Fruit fly (Drosophila melanogaster) whole organism, prepupa: ENCODE results near the gene Cyp310a1.
A peak's percentile ranks its signal among the peaks of the same experiment; 100 is the strongest.

ENCODE experiments used
- Blimp-1 ChIP-seq: fragments of 200-800 bp; sonication (Bioruptor generic); optimal IDR thresholded peaks from 3 replicates; lab custom pipeline; 2017; ENCODE audit warnings: missing biosample characterization, missing genetic modification characterization, mild to moderate bottlenecking, moderate library complexity, missing genetic modification reagents
- CG10631 ChIP-seq: fragments of 200-800 bp; sonication (Bioruptor generic); optimal IDR thresholded peaks from 2 replicates; lab custom pipeline; 2016; ENCODE audit warnings: missing biosample characterization, missing genetic modification characterization
- CG10669 ChIP-seq: fragments of 200-800 bp; sonication (Bioruptor generic); optimal IDR thresholded peaks from 3 replicates; lab custom pipeline; 2018; ENCODE audit warnings: missing biosample characterization, mild to moderate bottlenecking, missing genetic modification characterization, moderate library complexity
- CG11294 ChIP-seq: fragments of 200-800 bp; sonication (Bioruptor generic); IDR thresholded peaks from 2 replicates; pipeline ENCODE4 v1.3.6; 2022; ENCODE audit warnings: missing biosample characterization, missing genetic modification characterization
- CG11762 ChIP-seq: fragments of 200-800 bp; sonication (Bioruptor generic); optimal IDR thresholded peaks from 3 replicates; lab custom pipeline; 2016; ENCODE audit warnings: missing biosample characterization, missing genetic modification characterization; ENCODE audit not compliant: insufficient read depth
- CG11902 ChIP-seq: fragments of 200-800 bp; sonication (Bioruptor generic); optimal IDR thresholded peaks from 3 replicates; lab custom pipeline; 2016; ENCODE audit warnings: missing biosample characterization, missing genetic modification characterization
- CG1621 ChIP-seq: fragments of 200-800 bp; sonication (Bioruptor generic); optimal IDR thresholded peaks from 3 replicates; lab custom pipeline; 2018; ENCODE audit warnings: missing biosample characterization, mild to moderate bottlenecking, missing genetic modification characterization
- CG16779 ChIP-seq: fragments of 200-800 bp; sonication (Bioruptor generic); optimal IDR thresholded peaks from 3 replicates; lab custom pipeline; 2017; ENCODE audit warnings: missing biosample characterization, mild to moderate bottlenecking, missing genetic modification characterization
- CG31627 ChIP-seq: fragments of 200-800 bp; sonication (Bioruptor generic); optimal IDR thresholded peaks from 3 replicates; lab custom pipeline; 2016; ENCODE audit warnings: missing biosample characterization, missing genetic modification characterization
- CG32006 ChIP-seq: fragments of 200-800 bp; sonication (Bioruptor generic); optimal IDR thresholded peaks from 3 replicates; lab custom pipeline; 2017; ENCODE audit warnings: missing biosample characterization, mild to moderate bottlenecking, missing genetic modification characterization
- CG34406 ChIP-seq: fragments of 200-800 bp; sonication (Bioruptor generic); optimal IDR thresholded peaks from 3 replicates; lab custom pipeline; 2016; ENCODE audit warnings: missing biosample characterization, missing genetic modification characterization
- CG3919 ChIP-seq: fragments of 200-800 bp; sonication (Bioruptor generic); optimal IDR thresholded peaks from 3 replicates; lab custom pipeline; 2016; ENCODE audit warnings: missing biosample characterization, missing genetic modification characterization
- CG4318 ChIP-seq: fragments of 200-800 bp; sonication (Bioruptor generic); optimal IDR thresholded peaks from 3 replicates; lab custom pipeline; 2017; ENCODE audit warnings: missing biosample characterization, mild to moderate bottlenecking, missing genetic modification characterization
- CG6163 ChIP-seq: fragments of 200-800 bp; sonication (Bioruptor generic); IDR thresholded peaks from 3 replicates; pipeline ENCODE4 v1.3.6; 2022; ENCODE audit warnings: missing biosample characterization, missing genetic modification characterization
- CG6276 ChIP-seq: fragments of 200-800 bp; sonication (Bioruptor generic); optimal IDR thresholded peaks from 2 replicates; lab custom pipeline; 2017; ENCODE audit warnings: missing biosample characterization, mild to moderate bottlenecking, missing genetic modification characterization
- CG6792 ChIP-seq: fragments of 200-800 bp; sonication (Bioruptor generic); optimal IDR thresholded peaks from 3 replicates; lab custom pipeline; 2016; ENCODE audit warnings: missing biosample characterization, missing genetic modification characterization
- CG6808 ChIP-seq: fragments of 200-800 bp; sonication (Bioruptor generic); optimal IDR thresholded peaks from 3 replicates; lab custom pipeline; 2017; ENCODE audit warnings: missing biosample characterization, missing genetic modification characterization, mild to moderate bottlenecking, moderate library complexity, missing genetic modification reagents
- CG7368 ChIP-seq: fragments of 200-800 bp; sonication (Bioruptor generic); optimal IDR thresholded peaks from 3 replicates; lab custom pipeline; 2016; ENCODE audit warnings: missing biosample characterization, missing genetic modification characterization
- CG8119 ChIP-seq: fragments of 200-800 bp; sonication (Bioruptor generic); IDR thresholded peaks from 3 replicates; pipeline ENCODE4 v1.3.6; 2022; ENCODE audit warnings: missing biosample characterization, missing genetic modification characterization
- CG8632 ChIP-seq: fragments of 200-800 bp; sonication (Bioruptor generic); optimal IDR thresholded peaks from 3 replicates; lab custom pipeline; 2016; ENCODE audit warnings: missing biosample characterization, missing genetic modification characterization
- CG9139 ChIP-seq: fragments of 200-800 bp; sonication (Bioruptor generic); optimal IDR thresholded peaks from 3 replicates; lab custom pipeline; 2017; ENCODE audit warnings: missing biosample characterization, mild to moderate bottlenecking, missing genetic modification characterization
- Eip78C ChIP-seq: fragments of 200-800 bp; sonication (Bioruptor generic); peaks from one replicate; lab custom pipeline; 2016; ENCODE audit warnings: missing biosample characterization, missing genetic modification characterization
- Eip93F ChIP-seq: fragments of 200-800 bp; sonication (Bioruptor generic); optimal IDR thresholded peaks from 2 replicates; lab custom pipeline; 2016; ENCODE audit warnings: missing biosample characterization, mild to moderate bottlenecking, missing genetic modification characterization
- Ets21C ChIP-seq: fragments of 200-800 bp; sonication (Bioruptor generic); optimal IDR thresholded peaks from 3 replicates; lab custom pipeline; 2016; ENCODE audit warnings: missing biosample characterization, missing genetic modification characterization
- Ets96B ChIP-seq: fragments of 200-800 bp; optimal IDR thresholded peaks from 2 replicates; lab custom pipeline; 2019; ENCODE audit warnings: missing biosample characterization, mild to moderate bottlenecking, missing genetic modification characterization, moderate library complexity
- Gug ChIP-seq: fragments of 200-800 bp; sonication (Bioruptor generic); IDR thresholded peaks from 2 replicates; pipeline ENCODE4 v1.3.6; 2022; ENCODE audit warnings: missing biosample characterization, missing genetic modification characterization
- Hr38 ChIP-seq: sonication (Bioruptor generic); optimal IDR thresholded peaks from 2 replicates; lab custom pipeline; 2016; ENCODE audit warnings: missing biosample characterization, missing genetic modification characterization
- Hr39 ChIP-seq: fragments of 200-800 bp; sonication (Bioruptor generic); optimal IDR thresholded peaks from 2 replicates; lab custom pipeline; 2016; ENCODE audit warnings: missing biosample characterization, missing genetic modification characterization
- Hr4 ChIP-seq: fragments of 200-800 bp; sonication (Bioruptor generic); optimal IDR thresholded peaks from 3 replicates; lab custom pipeline; 2016; ENCODE audit warnings: missing biosample characterization, missing genetic modification characterization
- Lpt ChIP-seq: fragments of 200-800 bp; sonication (Bioruptor generic); optimal IDR thresholded peaks from 3 replicates; lab custom pipeline; 2016; ENCODE audit warnings: missing biosample characterization, missing genetic modification characterization
- Met ChIP-seq: fragments of 200-800 bp; sonication (Bioruptor generic); optimal IDR thresholded peaks from 3 replicates; lab custom pipeline; 2016; ENCODE audit warnings: missing biosample characterization, missing genetic modification characterization
- OdsH ChIP-seq: fragments of 200-800 bp; sonication (Bioruptor generic); optimal IDR thresholded peaks from 3 replicates; lab custom pipeline; 2016; ENCODE audit warnings: missing biosample characterization, missing genetic modification characterization
- Sox14 ChIP-seq: fragments of 200-800 bp; sonication (Bioruptor generic); optimal IDR thresholded peaks from 3 replicates; lab custom pipeline; 2016; ENCODE audit warnings: missing biosample characterization, missing genetic modification characterization
- Sox15 ChIP-seq: fragments of 200-800 bp; sonication (Bioruptor generic); optimal IDR thresholded peaks from 3 replicates; lab custom pipeline; 2016; ENCODE audit warnings: missing biosample characterization, missing genetic modification characterization
- achi ChIP-seq: fragments of 200-800 bp; sonication (Bioruptor generic); optimal IDR thresholded peaks from 3 replicates; lab custom pipeline; 2016; ENCODE audit warnings: missing biosample characterization, missing genetic modification characterization
- acj6 ChIP-seq: fragments of 200-800 bp; sonication (Bioruptor generic); optimal IDR thresholded peaks from 3 replicates; lab custom pipeline; 2016; ENCODE audit warnings: missing biosample characterization, missing genetic modification characterization
- cyc ChIP-seq: fragments of 200-800 bp; sonication (Bioruptor generic); optimal IDR thresholded peaks from 3 replicates; lab custom pipeline; 2016; ENCODE audit warnings: missing biosample characterization, missing genetic modification characterization
- dac ChIP-seq: fragments of 200-800 bp; sonication (Bioruptor generic); optimal IDR thresholded peaks from 2 replicates; lab custom pipeline; 2017; ENCODE audit warnings: missing biosample characterization, mild to moderate bottlenecking, missing genetic modification characterization
- dsx ChIP-seq: fragments of 200-800 bp; optimal IDR thresholded peaks from 3 replicates; lab custom pipeline; 2019; ENCODE audit warnings: missing biosample characterization, mild to moderate bottlenecking, missing genetic modification characterization, moderate library complexity; ENCODE audit not compliant: poor library complexity, severe bottlenecking
- eg ChIP-seq: fragments of 200-800 bp; sonication (Bioruptor generic); IDR thresholded peaks from 3 replicates; pipeline ENCODE4 v1.3.6; 2022; ENCODE audit warnings: missing biosample characterization, missing genetic modification characterization
- esn ChIP-seq: fragments of 200-800 bp; sonication (Bioruptor generic); optimal IDR thresholded peaks from 2 replicates; lab custom pipeline; 2016; ENCODE audit warnings: missing biosample characterization, mild to moderate bottlenecking, missing genetic modification characterization, moderate library complexity
- fd59A ChIP-seq: fragments of 200-800 bp; sonication (Bioruptor generic); optimal IDR thresholded peaks from 2 replicates; lab custom pipeline; 2017; ENCODE audit warnings: missing biosample characterization, mild to moderate bottlenecking, missing genetic modification characterization, missing genetic modification reagents
- fkh ChIP-seq: fragments of 200-800 bp; sonication (Bioruptor generic); optimal IDR thresholded peaks from 3 replicates; lab custom pipeline; 2017; ENCODE audit warnings: missing biosample characterization, mild to moderate bottlenecking, missing genetic modification characterization, moderate library complexity
- pdm3 ChIP-seq: fragments of 200-800 bp; sonication (Bioruptor generic); optimal IDR thresholded peaks from 3 replicates; lab custom pipeline; 2016; ENCODE audit warnings: missing biosample characterization, missing genetic modification characterization
- salr ChIP-seq, 2 experiments: fragments of 200-800 bp; sonication (Bioruptor generic); optimal IDR thresholded peaks; 3 replicates each; lab custom pipeline; 2016 to 2018; ENCODE audit warnings: missing biosample characterization in 2 of 2, missing genetic modification characterization in 2 of 2, mild to moderate bottlenecking in 1 of 2
- svp ChIP-seq: fragments of 200-800 bp; sonication (Bioruptor generic); peaks from one replicate; lab custom pipeline; 2016; ENCODE audit warnings: missing biosample characterization, missing genetic modification characterization

Gene Cyp310a1

dm6 chr2L:18694724-18695105 lies 41.9 kb upstream of the Cyp310a1 start (continued):
- TF ChIP-seq salr (GFP tag; optimal IDR thresholded peaks at IDR 0.05; lab: Kevin White, UChicago) (peak in 1 of 2 experiments; percentile 28), CG34406 (GFP tag; lab: Kevin White, UChicago) (peak; percentile 35), dsx (GFP tag; lab: Kevin White, UChicago) (no peak), eg (GFP tag; lab: Robert Waterston, UW) (peak; percentile 64; the same call in 2 of the 3 replicates), CG4318 (GFP tag; lab: Kevin White, UChicago) (peak; percentile 24), CG11762 (GFP tag; lab: Kevin White, UChicago) (peak; percentile 9), achi (GFP tag; lab: Kevin White, UChicago) (peak; percentile 48), pdm3 (GFP tag; lab: Kevin White, UChicago) (peak; percentile 63), esn (peak; percentile 54), fkh (GFP tag; lab: Kevin White, UChicago) (no peak), Sox15 (GFP tag; lab: Kevin White, UChicago) (no peak), CG9139 (no peak), CG10669 (GFP tag; lab: Kevin White, UChicago) (peak; percentile 27), CG8119 (GFP tag; lab: Robert Waterston, UW) (peak; percentile 77)

- TF ChIP-seq CG16779 (no peak), Sox14 (GFP tag; lab: Kevin White, UChicago) (peak; percentile 53), eg (GFP tag; lab: Robert Waterston, UW) (peak; percentile 71), Lpt (GFP tag; lab: Kevin White, UChicago) (no peak), Gug (GFP tag; lab: Robert Waterston, UW) (no peak), CG31627 (GFP tag; lab: Kevin White, UChicago) (peak; percentile 68), CG10631 (GFP tag; lab: Kevin White, UChicago) (peak; percentile 37), Eip93F (GFP tag; lab: Kevin White, UChicago) (no peak), CG6792 (GFP tag; lab: Kevin White, UChicago) (peak; percentile 56), svp (GFP tag; lab: Kevin White, UChicago) (peak; percentile 22), CG6808 (GFP tag; lab: Kevin White, UChicago) (no peak), CG4318 (GFP tag; lab: Kevin White, UChicago) (no peak), CG6163 (GFP tag; lab: Robert Waterston, UW) (peak; percentile 82), CG3919 (GFP tag; lab: Kevin White, UChicago) (peak; percentile 58), esn (peak; percentile 59), fkh (GFP tag; lab: Kevin White, UChicago) (peak; percentile 26), OdsH (no peak), Sox15 (GFP tag; lab: Kevin White, UChicago) (peak; percentile 11), Ets21C (GFP tag; lab: Kevin White, UChicago) (peak; percentile 19), pdm3 (GFP tag; lab: Kevin White, UChicago) (peak; percentile 50), acj6 (GFP tag; lab: Kevin White, UChicago) (peak; percentile 53), Ets96B (tag; lab: Kevin White, UChicago) (no peak), CG7368 (no peak), Hr39 (GFP tag; lab: Kevin White, UChicago) (peak; percentile 61), CG1621 (tag; lab: Kevin White, UChicago) (no peak), dsx (GFP tag; lab: Kevin White, UChicago) (no peak), Eip78C (GFP tag; lab: Kevin White, UChicago) (peak; percentile 67), dac (GFP tag; lab: Kevin White, UChicago) (no peak), Met (GFP tag; lab: Kevin White, UChicago) (peak; percentile 41), CG6276 (GFP tag; lab: Kevin White, UChicago) (no peak), CG34406 (GFP tag; lab: Kevin White, UChicago) (peak; percentile 28), CG11762 (GFP tag; lab: Kevin White, UChicago) (peak; percentile 27), fd59A (GFP tag; lab: Kevin White, UChicago) (no peak), CG11294 (GFP tag; lab: Robert Waterston, UW) (no peak), CG8632 (GFP tag; lab: Kevin White, UChicago) (peak; percentile 42), Hr38 (GFP tag; lab: Kevin White, UChicago) (no peak), cyc (GFP tag; lab: Kevin White, UChicago) (peak; percentile 10), CG11902 (GFP tag; lab: Kevin White, UChicago) (no peak), CG32006 (GFP tag; lab: Kevin White, UChicago) (peak; percentile 56), salr (GFP tag; optimal IDR thresholded peaks at IDR 0.05; lab: Kevin White, UChicago) (no peak), Hr4 (GFP tag; lab: Kevin White, UChicago) (no peak), CG8119 (GFP tag; lab: Robert Waterston, UW) (peak; percentile 36; the same call in 1 of the 3 replicates), Blimp-1 (no peak)
These were observed 41.3 kb upstream of the Cyp310a1 start for dm6 chr2L:18693877-18694723.
